Worm (Caenorhabditis elegans) whole organism, late embryonic: Measurements from ENCODE around the gene ugt-41.

ENCODE experiments used
- ama-1 ChIP-seq: fragments of 150-350 bp; optimal IDR thresholded peaks from 2 replicates; lab custom pipeline; 2014
- ceh-19 ChIP-seq: fragments of 200-800 bp; sonication (Bioruptor generic); optimal IDR thresholded peaks from 2 replicates; lab custom pipeline; 2018; ENCODE audit warnings: mild to moderate bottlenecking, missing genetic modification characterization, missing compliant biosample characterization
- ets-4 ChIP-seq: sonication (generic microtip); optimal IDR thresholded peaks from 2 replicates; lab custom pipeline; 2016; ENCODE audit warnings: missing genetic modification characterization, missing compliant biosample characterization
- eyg-1 ChIP-seq: sonication (generic microtip); optimal IDR thresholded peaks from 2 replicates; lab custom pipeline; 2016; ENCODE audit warnings: missing genotype, missing genetic modification characterization, missing compliant biosample characterization
- hlh-30 ChIP-seq: sonication (generic microtip); optimal IDR thresholded peaks from 2 replicates; lab custom pipeline; 2017; ENCODE audit warnings: antibody characterized with exemption, missing genetic modification characterization, missing compliant biosample characterization; ENCODE audit not compliant: insufficient read depth
- odd-2 ChIP-seq: sonication (generic microtip); optimal IDR thresholded peaks from 2 replicates; lab custom pipeline; 2017; ENCODE audit warnings: antibody characterized with exemption, mild to moderate bottlenecking, missing genetic modification characterization, missing compliant biosample characterization
- pha-2 ChIP-seq: sonication (generic microtip); optimal IDR thresholded peaks from 2 replicates; lab custom pipeline; 2017; ENCODE audit warnings: mild to moderate bottlenecking, missing genetic modification characterization, missing compliant biosample characterization
- pqm-1 ChIP-seq: sonication (generic microtip); optimal IDR thresholded peaks from 2 replicates; lab custom pipeline; 2016; ENCODE audit warnings: missing genetic modification characterization, missing compliant biosample characterization

- TF ChIP-seq pha-2 (tag; lab: Kevin White, UChicago) (no peak), ceh-19 (GFP tag; lab: Kevin White, UChicago) (no peak), pqm-1 (tag; lab: Kevin White, UChicago) (no peak), hlh-30 (tag; lab: Kevin White, UChicago) (no peak), eyg-1 (tag; lab: Kevin White, UChicago) (no peak), ama-1 (no peak), ets-4 (tag; lab: Kevin White, UChicago) (no peak), odd-2 (tag; lab: Kevin White, UChicago) (no peak)
These were observed 21.5 kb downstream of the ugt-41 start, which contains the start of gene ugt-40 for ce11 chrV:7141864-7142263.
